Worm (Caenorhabditis elegans): ENCODE data around the gene pan-1.

The pan-1 gene

DNA sequence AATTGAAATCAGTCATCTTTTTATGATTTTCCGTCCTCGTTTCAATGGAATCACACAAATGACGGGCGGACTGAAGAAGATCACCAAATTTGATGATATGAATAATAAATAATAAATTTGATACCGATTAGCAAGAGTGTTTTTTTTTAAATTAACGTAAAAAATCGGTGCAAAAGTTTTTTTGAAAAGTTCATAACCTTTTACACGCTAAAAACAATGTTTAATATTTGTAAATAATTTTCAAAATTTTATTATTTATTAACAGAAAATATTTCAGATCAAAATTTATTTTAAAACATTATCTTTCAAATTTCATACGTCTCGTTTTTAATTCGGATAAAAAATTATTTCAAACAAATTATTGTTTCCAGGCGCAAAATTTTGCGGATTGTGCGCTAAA, 17.6 kb upstream of the pan-1 start, which contains the start of gene M88.3:
Gene M88.3 (minus strand): TSS at position 101 of the 400 bp plus-strand sequence.
- TF ChIP-seq mep-1 (tag; optimal IDR thresholded peaks at IDR 0.05): no peak
- TF ChIP-seq unc-39 (tag; optimal IDR thresholded peaks at IDR 0.05): no peak
- no peak for TF ChIP-seq ceh-43 (GFP tag; optimal IDR thresholded peaks at IDR 0.05)
- no peak for TF ChIP-seq nhr-28 (tag; optimal IDR thresholded peaks at IDR 0.05)
- TF ChIP-seq pha-4 (tag; optimal IDR thresholded peaks at IDR 0.05): no peak
- no peak for TF ChIP-seq elt-3 (tag; optimal IDR thresholded peaks at IDR 0.05)
- no peak for TF ChIP-seq ham-2 (GFP tag; optimal IDR thresholded peaks at IDR 0.05)
- no peak for TF ChIP-seq nhr-12 (tag; optimal IDR thresholded peaks at IDR 0.05)

- TF ChIP-seq nhr-2 (tag; optimal IDR thresholded peaks at IDR 0.05): no peak
- TF ChIP-seq elt-1 (tag; optimal IDR thresholded peaks at IDR 0.05; ENCODE audit: borderline replicate concordance, insufficient read depth): no peak
- no peak for TF ChIP-seq bed-3 (GFP tag; optimal IDR thresholded peaks at IDR 0.05)
- TF ChIP-seq cnd-1 (tag; optimal IDR thresholded peaks at IDR 0.05): no peak
- no peak for TF ChIP-seq hlh-1 (tag; optimal IDR thresholded peaks at IDR 0.05)
- TF ChIP-seq pha-4 (tag; optimal IDR thresholded peaks at IDR 0.05): no peak
- no peak for TF ChIP-seq nhr-28 (tag; optimal IDR thresholded peaks at IDR 0.05)
- TF ChIP-seq nhr-12 (tag; optimal IDR thresholded peaks at IDR 0.05): no peak
These were observed 13.8 kb upstream of the pan-1 start, which contains the start of gene M88.4 for ce11 chrIII:4548739-4549138. M88.4 (plus strand) TSS chrIII:4549039.

DNA sequence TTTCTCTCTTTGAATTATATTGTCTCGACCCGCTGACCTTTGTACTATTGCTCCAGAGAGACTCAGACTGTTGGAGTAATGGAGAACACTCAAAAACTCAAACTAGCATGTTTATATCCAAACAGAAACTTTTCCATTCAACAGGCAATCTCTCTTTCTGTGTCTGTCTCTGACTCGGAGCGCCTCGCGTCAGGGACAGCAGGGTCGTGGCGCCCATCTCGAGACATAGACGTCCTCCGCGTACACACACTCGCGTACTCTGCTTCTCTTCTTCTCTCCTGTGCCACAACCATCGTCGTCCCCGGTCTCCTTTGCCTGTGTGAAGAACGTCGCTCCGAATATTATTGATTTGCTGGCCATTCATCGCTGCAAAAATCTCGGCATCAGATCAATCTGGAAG, 10.6 kb upstream of the pan-1 start:
- TF ChIP-seq pha-4 (tag; optimal IDR thresholded peaks at IDR 0.05) (peak; percentile 33), cnd-1 (tag; optimal IDR thresholded peaks at IDR 0.05) (no peak)

DNA sequence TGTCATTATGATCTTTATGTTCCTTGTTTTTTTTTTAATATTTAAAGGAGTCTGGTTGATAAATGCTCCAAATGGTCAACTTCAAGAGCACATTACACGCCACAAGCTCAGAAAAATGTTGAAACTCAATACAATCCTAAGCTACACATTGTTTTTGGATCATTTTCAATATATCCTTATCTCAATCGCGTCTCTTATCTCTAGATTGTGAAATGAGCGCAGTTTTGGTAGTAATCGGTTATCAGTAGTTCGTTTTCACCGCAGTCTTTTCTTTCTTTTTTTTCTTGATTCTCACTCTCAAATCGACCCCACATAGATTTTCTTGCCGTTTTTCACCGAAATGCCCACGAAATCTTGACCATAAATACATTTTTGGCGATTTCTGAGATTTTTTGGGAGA, 9.7 kb upstream of the pan-1 start:
- no peak for TF ChIP-seq lin-32 (GFP tag; optimal IDR thresholded peaks at IDR 0.05)
- no peak for TF ChIP-seq nhr-28 (tag; optimal IDR thresholded peaks at IDR 0.05)
- TF ChIP-seq M03D4.4 (tag; optimal IDR thresholded peaks at IDR 0.05): no peak
- TF ChIP-seq elt-1 (tag; optimal IDR thresholded peaks at IDR 0.05; ENCODE audit: borderline replicate concordance, insufficient read depth): no peak

DNA sequence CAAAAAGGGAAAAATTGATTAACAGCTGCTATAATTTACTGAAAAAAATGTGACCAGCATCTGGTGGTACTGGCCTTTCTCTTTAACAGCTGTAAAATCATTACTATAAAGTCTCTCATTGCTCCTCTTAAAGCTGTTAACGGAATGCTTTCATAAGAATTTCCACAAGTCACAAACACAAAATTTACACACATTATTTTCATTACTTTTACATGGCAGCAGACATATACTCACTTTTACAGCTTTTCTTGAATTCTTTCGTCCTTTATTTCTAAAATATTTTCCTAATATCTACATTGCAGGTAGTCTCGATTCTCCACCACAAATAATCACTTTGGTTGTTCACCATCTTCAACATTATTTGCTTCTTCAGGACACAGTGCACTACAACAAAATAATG, 9.2 kb upstream of the pan-1 start, which contains the start of gene imph-1:
Gene imph-1 (plus strand): TSS at position 301 of the 400 bp plus-strand sequence.
- TF ChIP-seq ceh-83 (GFP tag; optimal IDR thresholded peaks at IDR 0.05) (no peak), nhr-28 (tag; optimal IDR thresholded peaks at IDR 0.05) (no peak), nhr-76 (tag; optimal IDR thresholded peaks at IDR 0.05) (no peak), snpc-4 (tag; optimal IDR thresholded peaks at IDR 0.05) (no peak), lin-13 (tag; optimal IDR thresholded peaks at IDR 0.05) (no peak), nhr-12 (tag; optimal IDR thresholded peaks at IDR 0.05) (no peak), ceh-39 (tag; optimal IDR thresholded peaks at IDR 0.05) (no peak), unc-120 (tag; optimal IDR thresholded peaks at IDR 0.05; ENCODE audit: poor library complexity, severe bottlenecking) (no peak), elt-3 (tag; optimal IDR thresholded peaks at IDR 0.05) (no peak), blmp-1 (tag; optimal IDR thresholded peaks at IDR 0.05) (no peak), bed-3 (GFP tag; optimal IDR thresholded peaks at IDR 0.05) (no peak), mls-2 (tag; optimal IDR thresholded peaks at IDR 0.05) (no peak), hlh-1 (tag; optimal IDR thresholded peaks at IDR 0.05) (no peak), pha-4 (tag; optimal IDR thresholded peaks at IDR 0.05) (no peak), mab-5 (tag; optimal IDR thresholded peaks at IDR 0.05) (no peak), flh-1 (GFP tag; optimal IDR thresholded peaks at IDR 0.05) (no peak), drap-1 (GFP tag; optimal IDR thresholded peaks at IDR 0.05) (no peak), lsy-2 (tag; optimal IDR thresholded peaks at IDR 0.05) (no peak), nhr-2 (tag; optimal IDR thresholded peaks at IDR 0.05) (no peak), sptf-1 (tag; optimal IDR thresholded peaks at IDR 0.05) (no peak)

DNA sequence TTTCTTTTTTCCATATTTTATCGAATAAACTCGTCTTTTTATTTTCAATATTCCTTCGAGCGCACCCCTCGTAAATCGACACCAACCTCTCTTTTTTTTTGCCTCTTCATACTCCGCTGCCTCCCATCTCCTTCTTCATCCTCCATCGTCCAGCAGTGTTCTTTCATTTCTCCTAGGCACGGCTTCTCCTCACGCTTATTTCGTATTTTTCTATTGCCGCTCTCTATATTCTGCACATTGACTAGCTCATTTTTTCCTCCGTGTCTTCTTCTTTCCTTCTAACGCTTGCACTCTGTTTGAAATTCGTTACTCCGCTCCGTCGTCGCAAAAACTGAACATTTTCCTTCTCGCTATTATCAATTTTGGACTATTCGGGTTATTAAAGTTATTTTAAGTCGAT, 7.2 kb upstream of the pan-1 start:
- no peak for TF ChIP-seq sptf-1 (tag; optimal IDR thresholded peaks at IDR 0.05)
- TF ChIP-seq snpc-4 (tag; optimal IDR thresholded peaks at IDR 0.05): no peak
- TF ChIP-seq ces-1 (GFP tag; optimal IDR thresholded peaks at IDR 0.05): peak; percentile 3
- TF ChIP-seq ceh-43 (GFP tag; optimal IDR thresholded peaks at IDR 0.05): no peak
